Fruit fly (Drosophila melanogaster): Measurements from ENCODE around the gene meru.

The meru gene

dm6 chr3L:15832146-15832545, 11.7 kb downstream of the meru start, which contains the start of gene CG12713 (continued):
- no peak for TF ChIP-seq gsb (GFP tag; IDR thresholded peaks at IDR 0.05)
- TF ChIP-seq cad (GFP tag; optimal IDR thresholded peaks at IDR 0.05): no peak
- no peak for TF ChIP-seq CG15479 (GFP tag; optimal IDR thresholded peaks at IDR 0.05)
- TF ChIP-seq inv (GFP tag; IDR thresholded peaks at IDR 0.05; ENCODE audit: partially characterized antibody): peak; percentile 64
- TF ChIP-seq Usf (GFP tag; optimal IDR thresholded peaks at IDR 0.05): no peak
- TF ChIP-seq CG2678 (tag; optimal IDR thresholded peaks at IDR 0.05): no peak
- TF ChIP-seq ken (GFP tag; IDR thresholded peaks at IDR 0.05): no peak
- no peak for TF ChIP-seq Poxn (GFP tag; IDR thresholded peaks at IDR 0.05)
- TF ChIP-seq CG6854 (GFP tag; optimal IDR thresholded peaks at IDR 0.05): no peak
- no peak for TF ChIP-seq sr (GFP tag; IDR thresholded peaks at IDR 0.05)
- TF ChIP-seq CG9437 (GFP tag; optimal IDR thresholded peaks at IDR 0.05): peak; percentile 89
- peak; percentile 14 for TF ChIP-seq CG8089 (GFP tag; optimal IDR thresholded peaks at IDR 0.05)
- no peak for TF ChIP-seq CG7372 (GFP tag; IDR thresholded peaks at IDR 0.05)
- peak; percentile 54; the same call in 2 of the 3 replicates for TF ChIP-seq Dbx (GFP tag; IDR thresholded peaks at IDR 0.05)
- no peak for TF ChIP-seq CG10147 (GFP tag; optimal IDR thresholded peaks at IDR 0.05)
- no peak for TF ChIP-seq Neu2 (GFP tag; optimal IDR thresholded peaks at IDR 0.05; ENCODE audit: borderline replicate concordance)
- peak; percentile 83 for TF ChIP-seq unc-4 (GFP tag; IDR thresholded peaks at IDR 0.05; ENCODE audit: partially characterized antibody)
- no peak for TF ChIP-seq gcm2 (GFP tag; optimal IDR thresholded peaks at IDR 0.05)
- no peak for TF ChIP-seq gcm (GFP tag; optimal IDR thresholded peaks at IDR 0.05)
- no peak for TF ChIP-seq pros (GFP tag; optimal IDR thresholded peaks at IDR 0.05)
- no peak for TF ChIP-seq CG6813 (GFP tag; optimal IDR thresholded peaks at IDR 0.05)
- peak; percentile 64 for TF ChIP-seq nmo (GFP tag; optimal IDR thresholded peaks at IDR 0.05)
- TF ChIP-seq aop (GFP tag; IDR thresholded peaks at IDR 0.05): no peak
- peak; percentile 88 for TF ChIP-seq Bgb (GFP tag; IDR thresholded peaks at IDR 0.05; ENCODE audit: partially characterized antibody)
- no peak for TF ChIP-seq H2.0 (GFP tag; IDR thresholded peaks at IDR 0.05)
- no peak for TF ChIP-seq Atf6 (GFP tag; IDR thresholded peaks at IDR 0.05)
- no peak for TF ChIP-seq CG11456 (GFP tag; IDR thresholded peaks at IDR 0.05)
- no peak for TF ChIP-seq CG3726 (GFP tag; IDR thresholded peaks at IDR 0.05)
- no peak for TF ChIP-seq crc (GFP tag; optimal IDR thresholded peaks at IDR 0.05)
- no peak for TF ChIP-seq CG9932 (GFP tag; IDR thresholded peaks at IDR 0.05)
- peak; percentile 73 for TF ChIP-seq YL-1 (GFP tag; optimal IDR thresholded peaks at IDR 0.05)
- no peak for TF ChIP-seq CG3281 (GFP tag; optimal IDR thresholded peaks at IDR 0.05)
- TF ChIP-seq CG3065 (GFP tag; optimal IDR thresholded peaks at IDR 0.05): no peak
- TF ChIP-seq mam (GFP tag; optimal IDR thresholded peaks at IDR 0.05): peak; percentile 50
- no peak for TF ChIP-seq CG9609 (GFP tag; optimal IDR thresholded peaks at IDR 0.05)
- no peak for TF ChIP-seq CG13775 (GFP tag; optimal IDR thresholded peaks at IDR 0.05)
- peak; percentile 91 for TF ChIP-seq CG2116 (GFP tag; optimal IDR thresholded peaks at IDR 0.05)
- TF ChIP-seq CG16779 (GFP tag; IDR thresholded peaks at IDR 0.05): no peak
- peak; percentile 86 for TF ChIP-seq CG14710 (tag; optimal IDR thresholded peaks at IDR 0.05)
- TF ChIP-seq run (tag; optimal IDR thresholded peaks at IDR 0.05): no peak
- TF ChIP-seq CG2202 (tag; optimal IDR thresholded peaks at IDR 0.05): peak; percentile 24
- TF ChIP-seq cas (GFP tag; IDR thresholded peaks at IDR 0.05): no peak
- no peak for TF ChIP-seq Chrac-16 (GFP tag; optimal IDR thresholded peaks at IDR 0.05)
- TF ChIP-seq sd (tag; optimal IDR thresholded peaks at IDR 0.05): no peak
- no peak for TF ChIP-seq CG5180 (GFP tag; optimal IDR thresholded peaks at IDR 0.05)
- no peak for TF ChIP-seq gce (GFP tag; IDR thresholded peaks at IDR 0.05)
- TF ChIP-seq seq (GFP tag; IDR thresholded peaks at IDR 0.05): no peak
- TF ChIP-seq CG11560 (tag; IDR thresholded peaks at IDR 0.05): peak; percentile 98
- peak; percentile 89; the same call in 2 of the 3 replicates for TF ChIP-seq CG6791 (GFP tag; IDR thresholded peaks at IDR 0.05; ENCODE audit: partially characterized antibody)
- TF ChIP-seq Kr (GFP tag; optimal IDR thresholded peaks at IDR 0.05): no peak
- no peak for TF ChIP-seq CG11093 (GFP tag; IDR thresholded peaks at IDR 0.05)
- no peak for TF ChIP-seq dmrt11E (tag; optimal IDR thresholded peaks at IDR 0.05)

Data from whole organism, embryonic.